Fruit fly (Drosophila melanogaster): Measurements from ENCODE around the gene Smr.

Gene Smr

DNA sequence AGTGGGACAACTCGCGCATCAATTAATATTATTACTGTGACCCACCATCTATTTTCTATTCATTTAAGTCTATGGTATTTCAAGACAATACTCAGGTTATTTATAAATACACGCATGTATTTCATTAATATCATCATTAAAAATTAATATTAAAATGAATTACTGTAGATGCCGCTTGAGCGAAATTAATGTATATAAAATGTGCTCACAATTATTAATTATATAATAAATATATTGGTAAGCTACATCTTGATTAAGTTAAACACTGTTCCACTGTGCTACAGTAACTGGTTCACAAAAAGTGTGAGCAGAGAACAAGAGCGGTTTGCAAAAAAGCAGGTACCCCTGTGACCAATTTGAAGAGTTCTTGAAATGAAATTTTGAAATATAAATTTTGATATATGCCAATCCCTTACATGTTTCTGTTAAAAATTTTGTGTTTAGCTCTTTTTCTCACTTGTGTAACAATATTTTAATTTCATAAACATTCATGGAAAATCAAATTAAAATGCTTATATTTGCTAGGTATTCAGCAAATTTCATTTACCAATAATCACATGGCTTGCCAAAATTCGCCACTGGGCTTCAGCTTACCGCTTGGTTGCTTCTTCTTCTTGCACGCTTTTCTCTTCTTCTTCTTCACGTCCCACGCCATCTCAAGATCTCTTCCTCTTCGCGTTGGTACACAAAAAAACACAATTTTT, 8.7 kb upstream of the Smr start (continued):
- no peak for TF ChIP-seq Lpt (GFP tag; optimal IDR thresholded peaks at IDR 0.05)
- peak; percentile 99 for TF ChIP-seq CG8089 (GFP tag; optimal IDR thresholded peaks at IDR 0.05)
- peak; percentile 98 for TF ChIP-seq kay (GFP tag; optimal IDR thresholded peaks at IDR 0.05)
- no peak for TF ChIP-seq hbn (GFP tag; IDR thresholded peaks at IDR 0.05; ENCODE audit: partially characterized antibody)
- TF ChIP-seq lbe (GFP tag; optimal IDR thresholded peaks at IDR 0.05) = peak; percentile 97
- peak; percentile 99 for TF ChIP-seq stc (GFP tag; IDR thresholded peaks at IDR 0.05)
- no peak for TF ChIP-seq Opbp (GFP tag; IDR thresholded peaks at IDR 0.05; ENCODE audit: partially characterized antibody)
- TF ChIP-seq CG9932 (GFP tag; IDR thresholded peaks at IDR 0.05) = peak; percentile 100
- peak; percentile 94 for TF ChIP-seq CG8359 (GFP tag; optimal IDR thresholded peaks at IDR 0.05; ENCODE audit: borderline replicate concordance)
- peak; percentile 95 for TF ChIP-seq aop (GFP tag; IDR thresholded peaks at IDR 0.05)
- peak; percentile 95 for TF ChIP-seq Adf1 (GFP tag; IDR thresholded peaks at IDR 0.05)
- TF ChIP-seq sens-2 (GFP tag; IDR thresholded peaks at IDR 0.05) = peak; percentile 97
- peak; percentile 98 for TF ChIP-seq CG4282 (GFP tag; optimal IDR thresholded peaks at IDR 0.05)
- TF ChIP-seq Antp (GFP tag; optimal IDR thresholded peaks at IDR 0.05) = peak; percentile 99
- TF ChIP-seq pum (GFP tag; optimal IDR thresholded peaks at IDR 0.05) = peak; percentile 99
- TF ChIP-seq phol (tag; optimal IDR thresholded peaks at IDR 0.05) = peak; percentile 100
- TF ChIP-seq zfh1 (GFP tag; IDR thresholded peaks at IDR 0.05) = peak; percentile 99
- peak; percentile 100 for TF ChIP-seq Max (GFP tag; optimal IDR thresholded peaks at IDR 0.05)
- peak; percentile 100 for TF ChIP-seq Ada2b (GFP tag; IDR thresholded peaks at IDR 0.05)
- peak; percentile 45; the same call in 1 of the 4 replicates for TF ChIP-seq Dll (GFP tag; IDR thresholded peaks at IDR 0.05; ENCODE audit: partially characterized antibody)
- TF ChIP-seq Oaz (GFP tag; IDR thresholded peaks at IDR 0.05) = peak; percentile 99
- peak; percentile 99 for TF ChIP-seq oc (tag; optimal IDR thresholded peaks at IDR 0.05)
- TF ChIP-seq CG1792 (GFP tag; optimal IDR thresholded peaks at IDR 0.05) = peak; percentile 100
- peak; percentile 98 for TF ChIP-seq CG10565 (GFP tag; optimal IDR thresholded peaks at IDR 0.05)
- TF ChIP-seq CG33557 (GFP tag; optimal IDR thresholded peaks at IDR 0.05) = peak; percentile 99
- TF ChIP-seq CG5953 (GFP tag; IDR thresholded peaks at IDR 0.05) = peak; percentile 99

DNA sequence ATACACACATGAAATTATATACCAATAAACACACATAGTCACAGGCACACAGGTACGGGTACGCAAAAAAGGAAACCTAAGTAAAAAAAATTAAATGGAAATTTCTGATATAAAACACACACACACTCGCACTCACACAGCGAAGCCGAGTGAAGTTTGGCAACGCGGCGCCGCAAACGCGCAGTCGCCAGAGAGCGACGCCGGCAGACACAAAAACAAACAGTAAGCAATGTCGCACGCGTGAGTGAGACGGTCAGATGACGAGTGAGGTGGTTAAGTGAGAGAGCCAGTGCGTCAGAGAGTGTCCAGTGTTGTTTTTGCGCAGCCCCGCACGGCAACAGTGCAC, 8.1 kb upstream of the Smr start:
- TF ChIP-seq p53 (GFP tag; optimal IDR thresholded peaks at IDR 0.05) (no peak), aop (GFP tag; IDR thresholded peaks at IDR 0.05) (no peak), cg (GFP tag; optimal IDR thresholded peaks at IDR 0.05) (peak; percentile 89), tgo (GFP tag; IDR thresholded peaks at IDR 0.05) (no peak), disco-r (GFP tag; optimal IDR thresholded peaks at IDR 0.05) (no peak), HLHmδ (GFP tag; optimal IDR thresholded peaks at IDR 0.05) (peak; percentile 46), Fer2 (tag; optimal IDR thresholded peaks at IDR 0.05) (no peak), CG7745 (tag; optimal IDR thresholded peaks at IDR 0.05) (peak; percentile 42), stc (GFP tag; IDR thresholded peaks at IDR 0.05) (no peak), Camta (GFP tag; optimal IDR thresholded peaks at IDR 0.05) (no peak), Trl (optimal IDR thresholded peaks at IDR 0.05) (peak; percentile 38 to 54), Trl (GFP tag; optimal IDR thresholded peaks at IDR 0.05) (no peak), abd-A (tag; optimal IDR thresholded peaks at IDR 0.05) (peak; percentile 61), Hey (tag; optimal IDR thresholded peaks at IDR 0.05) (no peak), CG6791 (GFP tag; IDR thresholded peaks at IDR 0.05; ENCODE audit: partially characterized antibody) (no peak), Meics (GFP tag; optimal IDR thresholded peaks at IDR 0.05) (no peak), gcm (GFP tag; optimal IDR thresholded peaks at IDR 0.05) (no peak), pros (GFP tag; optimal IDR thresholded peaks at IDR 0.05) (peak; percentile 84), Asciz (GFP tag; optimal IDR thresholded peaks at IDR 0.05) (no peak), D19A (tag; optimal IDR thresholded peaks at IDR 0.05) (no peak), Vsx1 (GFP tag; optimal IDR thresholded peaks at IDR 0.05) (no peak), vvl (GFP tag; IDR thresholded peaks at IDR 0.05) (no peak), CG3281 (GFP tag; optimal IDR thresholded peaks at IDR 0.05) (no peak), cad (GFP tag; optimal IDR thresholded peaks at IDR 0.05) (peak; percentile 64), Ada2b (GFP tag; IDR thresholded peaks at IDR 0.05) (no peak), dati (GFP tag; IDR thresholded peaks at IDR 0.05) (no peak), CG4360 (GFP tag; IDR thresholded peaks at IDR 0.05) (peak; percentile 37), hth (optimal IDR thresholded peaks at IDR 0.05) (no peak)
